Fruit fly (Drosophila melanogaster): Measurements from ENCODE around the gene cdm.

Gene cdm

DNA sequence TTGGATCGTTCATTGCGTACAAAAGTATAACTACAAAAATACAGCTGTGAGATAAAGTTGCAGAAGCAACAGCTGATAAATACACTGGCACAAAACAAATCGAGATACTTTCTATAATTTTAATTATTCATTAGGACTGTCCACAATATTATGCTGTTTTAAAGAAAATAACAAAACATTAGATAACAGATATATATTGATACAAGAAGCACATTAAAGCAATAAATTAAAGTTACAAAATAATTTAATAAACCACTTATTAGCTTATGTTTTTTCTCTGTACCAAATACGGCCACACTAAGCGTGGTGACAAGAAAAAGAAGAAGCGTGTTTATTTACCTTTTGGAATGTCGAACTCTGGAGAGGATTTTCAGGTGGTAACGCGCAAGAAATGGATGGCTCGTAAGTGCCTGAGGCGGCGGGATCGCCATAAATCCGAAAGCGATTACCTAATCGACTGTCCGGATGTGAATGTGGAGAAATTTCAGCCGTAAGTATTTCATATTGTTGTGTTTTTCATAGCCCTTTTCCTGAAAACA lies 37.0 kb upstream of the cdm start, which contains the start of the genes CG7988 and CG7183 (continued):
- TF ChIP-seq CG10209 (GFP tag; optimal IDR thresholded peaks at IDR 0.05): peak; percentile 98
- TF ChIP-seq Asciz (GFP tag; optimal IDR thresholded peaks at IDR 0.05): peak; percentile 94
- TF ChIP-seq tup (GFP tag; optimal IDR thresholded peaks at IDR 0.05): peak; percentile 90
- TF ChIP-seq CG30431 (GFP tag; optimal IDR thresholded peaks at IDR 0.05): peak; percentile 91
- peak; percentile 91 for TF ChIP-seq CG3281 (GFP tag; optimal IDR thresholded peaks at IDR 0.05)
- TF ChIP-seq tx (GFP tag; optimal IDR thresholded peaks at IDR 0.05): peak; percentile 93
- peak; percentile 99 for TF ChIP-seq lmd (GFP tag; IDR thresholded peaks at IDR 0.05)
- TF ChIP-seq HHEX (GFP tag; optimal IDR thresholded peaks at IDR 0.05): peak; percentile 92
- peak; percentile 91 for TF ChIP-seq jing (GFP tag; optimal IDR thresholded peaks at IDR 0.05)
- TF ChIP-seq pum (GFP tag; optimal IDR thresholded peaks at IDR 0.05): peak; percentile 96
- peak; percentile 98 for TF ChIP-seq peb (GFP tag; IDR thresholded peaks at IDR 0.05)
- peak; percentile 98 for TF ChIP-seq CG4404 (GFP tag; IDR thresholded peaks at IDR 0.05)
- TF ChIP-seq CG6689 (GFP tag; IDR thresholded peaks at IDR 0.05): peak; percentile 99
- peak; percentile 90 for TF ChIP-seq CG1603 (tag; optimal IDR thresholded peaks at IDR 0.05)
- TF ChIP-seq HLH4C (GFP tag; IDR thresholded peaks at IDR 0.05; ENCODE audit: partially characterized antibody): no peak
- peak; percentile 95 for TF ChIP-seq CG10147 (GFP tag; optimal IDR thresholded peaks at IDR 0.05)
- TF ChIP-seq CG10654 (GFP tag; optimal IDR thresholded peaks at IDR 0.05): peak; percentile 97
- peak; percentile 97 for TF ChIP-seq Med (GFP tag)
- peak; percentile 89 for TF ChIP-seq eyg (GFP tag; optimal IDR thresholded peaks at IDR 0.05)
- peak; percentile 98 for TF ChIP-seq CG12659 (GFP tag; optimal IDR thresholded peaks at IDR 0.05)
- TF ChIP-seq CG13624 (GFP tag; optimal IDR thresholded peaks at IDR 0.05): peak; percentile 95
- TF ChIP-seq CG17186 (GFP tag; optimal IDR thresholded peaks at IDR 0.05): peak; percentile 80
- TF ChIP-seq CG17802 (tag; optimal IDR thresholded peaks at IDR 0.05): peak; percentile 86
- TF ChIP-seq CG11695 (GFP tag; IDR thresholded peaks at IDR 0.05): peak; percentile 99
- peak; percentile 98 for TF ChIP-seq ase (GFP tag; IDR thresholded peaks at IDR 0.05)
- TF ChIP-seq dan (GFP tag; IDR thresholded peaks at IDR 0.05): peak; percentile 95
- TF ChIP-seq da (GFP tag; optimal IDR thresholded peaks at IDR 0.05): peak; percentile 83
- peak; percentile 82 for TF ChIP-seq CG15073 (GFP tag; optimal IDR thresholded peaks at IDR 0.05)
- TF ChIP-seq Gug (GFP tag; IDR thresholded peaks at IDR 0.05): peak; percentile 95
- peak; percentile 89 for TF ChIP-seq scrt (GFP tag; optimal IDR thresholded peaks at IDR 0.05)
- TF ChIP-seq BEAF-32 (GFP tag; optimal IDR thresholded peaks at IDR 0.05): peak; percentile 38
- peak; percentile 97 for TF ChIP-seq otp (GFP tag; IDR thresholded peaks at IDR 0.05)
- no peak for TF ChIP-seq cad (GFP tag; optimal IDR thresholded peaks at IDR 0.05)
- TF ChIP-seq Atf3 (GFP tag; optimal IDR thresholded peaks at IDR 0.05): peak; percentile 95
- peak; percentile 97 for TF ChIP-seq Atf6 (GFP tag; IDR thresholded peaks at IDR 0.05)
- no peak for TF ChIP-seq yki (optimal IDR thresholded peaks at IDR 0.05)
- no peak for TF ChIP-seq Opbp (GFP tag; IDR thresholded peaks at IDR 0.05; ENCODE audit: partially characterized antibody)
- TF ChIP-seq ssp (GFP tag; IDR thresholded peaks at IDR 0.05): peak; percentile 95
- TF ChIP-seq CHES-1-like (GFP tag; optimal IDR thresholded peaks at IDR 0.05): peak; percentile 93
- peak; percentile 98 for TF ChIP-seq CG14441 (GFP tag; IDR thresholded peaks at IDR 0.05)
- TF ChIP-seq Elba2 (GFP tag; optimal IDR thresholded peaks at IDR 0.05): peak; percentile 93
- peak; percentile 98 for TF ChIP-seq fd3F (GFP tag; optimal IDR thresholded peaks at IDR 0.05)
- peak; percentile 98 for TF ChIP-seq oc (tag; optimal IDR thresholded peaks at IDR 0.05)
- TF ChIP-seq cato (GFP tag; optimal IDR thresholded peaks at IDR 0.05; ENCODE audit: borderline replicate concordance): peak; percentile 96
- TF ChIP-seq CG4360 (GFP tag; IDR thresholded peaks at IDR 0.05): peak; percentile 87
- peak; percentile 96 for TF ChIP-seq Atf-2 (GFP tag; optimal IDR thresholded peaks at IDR 0.05)
- TF ChIP-seq nmo (GFP tag; optimal IDR thresholded peaks at IDR 0.05): peak; percentile 99
- peak; percentile 92 for TF ChIP-seq Poxn (GFP tag; IDR thresholded peaks at IDR 0.05)
- peak; percentile 96 for TF ChIP-seq seq (GFP tag; IDR thresholded peaks at IDR 0.05)
- peak; percentile 94 for TF ChIP-seq Dip3 (GFP tag; optimal IDR thresholded peaks at IDR 0.05)
- TF ChIP-seq vfl (GFP tag; optimal IDR thresholded peaks at IDR 0.05): peak; percentile 91
